Worm (Caenorhabditis elegans): ENCODE results near the gene nhr-166.

DNA sequence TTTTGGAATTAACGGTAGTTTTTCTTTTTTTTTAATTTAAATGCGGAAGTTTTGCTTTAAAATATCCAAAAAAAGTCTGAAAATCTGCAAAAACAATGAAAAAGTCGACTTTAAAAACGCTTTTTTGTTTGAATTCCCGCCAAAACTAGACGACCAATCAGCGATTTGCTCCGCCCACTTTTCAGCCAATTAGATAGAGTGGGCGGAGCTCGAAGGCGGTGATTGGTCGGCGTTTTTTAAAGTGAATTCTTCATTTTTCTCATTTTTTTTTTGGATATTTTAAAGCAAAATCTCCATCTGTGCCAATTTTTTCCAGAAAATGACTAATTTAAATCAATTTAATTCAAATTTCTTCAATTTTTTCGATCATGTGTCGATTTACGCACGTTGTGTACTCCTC is 51.2 kb downstream of the nhr-166 start:
- TF ChIP-seq bed-3 (GFP tag; optimal IDR thresholded peaks at IDR 0.05), result no peak
- TF ChIP-seq ztf-11 (tag; optimal IDR thresholded peaks at IDR 0.05), result no peak
- no peak for TF ChIP-seq nhr-12 (tag; optimal IDR thresholded peaks at IDR 0.05)
- no peak for TF ChIP-seq lsy-2 (tag; optimal IDR thresholded peaks at IDR 0.05)
- TF ChIP-seq sptf-1 (tag; optimal IDR thresholded peaks at IDR 0.05), result no peak
- no peak for TF ChIP-seq elt-3 (tag; optimal IDR thresholded peaks at IDR 0.05)
- no peak for TF ChIP-seq unc-39 (tag; optimal IDR thresholded peaks at IDR 0.05)
- no peak for TF ChIP-seq ceh-83 (GFP tag; optimal IDR thresholded peaks at IDR 0.05)
- TF ChIP-seq unc-62 (GFP tag; optimal IDR thresholded peaks at IDR 0.05), result no peak
- TF ChIP-seq ceh-43 (GFP tag; optimal IDR thresholded peaks at IDR 0.05), result no peak
- TF ChIP-seq elt-1 (tag; optimal IDR thresholded peaks at IDR 0.05; ENCODE audit: borderline replicate concordance, insufficient read depth), result no peak
- no peak for TF ChIP-seq lin-13 (tag; optimal IDR thresholded peaks at IDR 0.05)

Measured in whole organism, mixed stage, embryonic.